Worm (Caenorhabditis elegans) whole organism, L3 larva: ENCODE measurements around the gene ipla-1.
A peak's percentile ranks its signal among the peaks of the same experiment; 100 is the strongest.

Experiments
- aly-2 ChIP-seq: fragments of 150-350 bp; optimal IDR thresholded peaks from 2 replicates; lab custom pipeline; 2014; ENCODE audit warnings: missing biosample characterization, missing genetic modification characterization
- ama-1 ChIP-seq: fragments of 150-350 bp; optimal IDR thresholded peaks from 2 replicates; lab custom pipeline; 2018
- ceh-16 ChIP-seq: sonication (generic microtip); optimal IDR thresholded peaks from 2 replicates; lab custom pipeline; 2017; ENCODE audit warnings: missing biosample characterization, missing genetic modification characterization
- ceh-28 ChIP-seq: fragments of 150-350 bp; optimal IDR thresholded peaks from 2 replicates; lab custom pipeline; 2014; ENCODE audit warnings: missing biosample characterization, missing genetic modification reagents, missing genetic modification characterization
- ceh-82 ChIP-seq: fragments of 150-350 bp; optimal IDR thresholded peaks from 2 replicates; lab custom pipeline; 2014; ENCODE audit warnings: missing biosample characterization, missing genetic modification characterization
- ceh-9 ChIP-seq: sonication (generic microtip); optimal IDR thresholded peaks from 2 replicates; lab custom pipeline; 2018; ENCODE audit warnings: missing biosample characterization, missing genetic modification characterization
- daf-12 ChIP-seq: fragments of 150-350 bp; optimal IDR thresholded peaks from 2 replicates; lab custom pipeline; 2014; ENCODE audit warnings: missing biosample characterization, missing genetic modification reagents, missing genetic modification characterization
- egl-27 ChIP-seq: sonication (generic microtip); optimal IDR thresholded peaks from 4 replicates; lab custom pipeline; 2017; ENCODE audit warnings: missing biosample characterization, missing genetic modification reagents, missing genetic modification characterization
- egl-5 ChIP-seq: fragments of 150-350 bp; optimal IDR thresholded peaks from 2 replicates; lab custom pipeline; 2017; ENCODE audit warnings: missing biosample characterization, missing genetic modification reagents, missing genetic modification characterization, inconsistent platforms
- elt-2 ChIP-seq: sonication (generic microtip); optimal IDR thresholded peaks from 2 replicates; lab custom pipeline; 2016; ENCODE audit warnings: missing genetic modification reagents, mild to moderate bottlenecking, missing genetic modification characterization, missing compliant biosample characterization
- fkh-10 ChIP-seq: sonication (generic microtip); optimal IDR thresholded peaks from 2 replicates; lab custom pipeline; 2017; ENCODE audit warnings: missing biosample characterization, missing genetic modification reagents, missing genetic modification characterization
- hmg-11 ChIP-seq: sonication (generic microtip); optimal IDR thresholded peaks from 2 replicates; lab custom pipeline; 2016; ENCODE audit warnings: missing genetic modification characterization, missing compliant biosample characterization
- lin-15B ChIP-seq: fragments of 150-350 bp; optimal IDR thresholded peaks from 2 replicates; lab custom pipeline; 2014; ENCODE audit warnings: missing biosample characterization, missing genetic modification characterization
- lin-39 ChIP-seq: fragments of 150-350 bp; optimal IDR thresholded peaks from 2 replicates; lab custom pipeline; 2018; ENCODE audit warnings: missing biosample characterization, missing genetic modification reagents, missing genetic modification characterization
- lsy-12 ChIP-seq: sonication (generic microtip); optimal IDR thresholded peaks from 2 replicates; lab custom pipeline; 2016; ENCODE audit warnings: mild to moderate bottlenecking, missing genetic modification characterization, missing compliant biosample characterization
- mdl-1 ChIP-seq: fragments of 150-350 bp; optimal IDR thresholded peaks from 2 replicates; lab custom pipeline; 2014; ENCODE audit warnings: missing biosample characterization, missing genetic modification characterization
- nfya-1 ChIP-seq: sonication (generic microtip); optimal IDR thresholded peaks from 2 replicates; lab custom pipeline; 2017; ENCODE audit warnings: missing genetic modification characterization, mild to moderate bottlenecking, missing compliant biosample characterization, antibody characterized with exemption, moderate library complexity; ENCODE audit not compliant: insufficient read depth
- nhr-11 ChIP-seq: fragments of 150-350 bp; optimal IDR thresholded peaks from 2 replicates; lab custom pipeline; 2014; ENCODE audit warnings: missing biosample characterization, missing genetic modification characterization
- nhr-12 ChIP-seq: fragments of 150-350 bp; optimal IDR thresholded peaks from 2 replicates; lab custom pipeline; 2014; ENCODE audit warnings: missing biosample characterization, missing genetic modification characterization
- nhr-23 ChIP-seq: fragments of 150-350 bp; optimal IDR thresholded peaks from 2 replicates; lab custom pipeline; 2014; ENCODE audit warnings: missing biosample characterization, missing genetic modification reagents, missing genetic modification characterization
- nhr-25 ChIP-seq: sonication (generic microtip); optimal IDR thresholded peaks from 2 replicates; lab custom pipeline; 2017; ENCODE audit warnings: missing biosample characterization, missing genetic modification characterization
- nhr-43 ChIP-seq: sonication (generic microtip); optimal IDR thresholded peaks from 2 replicates; lab custom pipeline; 2016; ENCODE audit warnings: mild to moderate bottlenecking, missing genetic modification characterization, missing compliant biosample characterization; ENCODE audit not compliant: poor library complexity, severe bottlenecking
- nhr-76 ChIP-seq: fragments of 150-350 bp; sonication (generic microtip); optimal IDR thresholded peaks from 5 replicates; lab custom pipeline; 2014; ENCODE audit warnings: missing biosample characterization, missing genetic modification characterization
- pha-4 ChIP-seq: fragments of 150-350 bp; optimal IDR thresholded peaks from 2 replicates; lab custom pipeline; 2014; ENCODE audit warnings: missing biosample characterization, missing genetic modification reagents, missing genetic modification characterization
- pqm-1 ChIP-seq: fragments of 150-350 bp; optimal IDR thresholded peaks from 2 replicates; lab custom pipeline; 2017; ENCODE audit warnings: missing biosample characterization, missing genetic modification characterization, inconsistent platforms
- sea-2 ChIP-seq: fragments of 150-350 bp; sonication (generic microtip); optimal IDR thresholded peaks from 4 replicates; lab custom pipeline; 2014; ENCODE audit warnings: missing biosample characterization, missing genetic modification reagents, missing genetic modification characterization
- skn-1 ChIP-seq: fragments of 150-350 bp; optimal IDR thresholded peaks from 2 replicates; lab custom pipeline; 2014; ENCODE audit warnings: missing biosample characterization, missing genetic modification characterization
- snpc-4 ChIP-seq: fragments of 150-350 bp; optimal IDR thresholded peaks from 2 replicates; lab custom pipeline; 2014; ENCODE audit warnings: missing biosample characterization, missing genetic modification characterization
- unc-39 ChIP-seq: sonication (generic microtip); optimal IDR thresholded peaks from 4 replicates; lab custom pipeline; 2017; ENCODE audit warnings: missing biosample characterization, missing genetic modification characterization
- unc-62 ChIP-seq: fragments of 150-350 bp; sonication (generic microtip); optimal IDR thresholded peaks from 4 replicates; lab custom pipeline; 2014; ENCODE audit warnings: missing biosample characterization, missing genetic modification reagents, missing genetic modification characterization
- ztf-4 ChIP-seq: fragments of 150-350 bp; optimal IDR thresholded peaks from 2 replicates; lab custom pipeline; 2014; ENCODE audit warnings: missing biosample characterization, missing genetic modification characterization

Gene ipla-1

ce11 chrII:4601256-4601655 lies at the start of gene ipla-1:
Gene ipla-1, minus strand, starts transcription at chrII:4601356.
- TF ChIP-seq elt-2, result no peak

- TF ChIP-seq aly-2 (tag; lab: Kevin White, UChicago), result no peak
- no peak for TF ChIP-seq egl-5
- no peak for TF ChIP-seq nhr-76 (tag; lab: Kevin White, UChicago)
- TF ChIP-seq pqm-1 (tag; lab: Kevin White, UChicago), result no peak
Measured at ce11 chrII:4650072-4650471, 48.9 kb upstream of the ipla-1 start.

- TF ChIP-seq pha-4 (tag; lab: Kevin White, UChicago), result peak; percentile 16
- no peak for TF ChIP-seq ceh-9
- TF ChIP-seq, all 47 proteins: peak for 1
Measured at ce11 chrII:4648785-4649184, 47.6 kb upstream of the ipla-1 start, which contains the start of gene lgc-27. Gene lgc-27, plus strand, starts transcription at chrII:4649085.

ce11 chrII:4640748-4641147 lies 39.6 kb upstream of the ipla-1 start:
- TF ChIP-seq nfya-1 (tag; lab: Kevin White, UChicago) (peak; percentile 22), daf-12 (tag; lab: Kevin White, UChicago) (no peak)

- TF ChIP-seq lsy-12 (tag; lab: Kevin White, UChicago) (no peak), pqm-1 (tag; lab: Kevin White, UChicago) (no peak), ceh-16 (no peak), nhr-23 (tag; lab: Kevin White, UChicago) (peak; percentile 66), nhr-43 (peak; percentile 7)
Measured at ce11 chrII:4638891-4639290, 37.7 kb upstream of the ipla-1 start.

- TF ChIP-seq unc-62 (GFP tag; lab: Kevin White, UChicago), result no peak
- no peak for TF ChIP-seq nhr-12 (tag; lab: Kevin White, UChicago)
- TF ChIP-seq mdl-1 (tag; lab: Kevin White, UChicago), result no peak
- no peak for TF ChIP-seq lsy-12 (tag; lab: Kevin White, UChicago)
- no peak for TF ChIP-seq nhr-11 (tag; lab: Kevin White, UChicago)
- no peak for TF ChIP-seq pha-4 (tag; lab: Kevin White, UChicago)
- no peak for TF ChIP-seq fkh-10 (GFP tag; lab: Kevin White, UChicago)
- TF ChIP-seq snpc-4 (tag; lab: Kevin White, UChicago), result no peak
Measured at ce11 chrII:4638241-4638640, 37.1 kb upstream of the ipla-1 start, which contains the start of gene che-10. Gene che-10, minus strand, starts transcription at chrII:4638341.

- no peak for TF ChIP-seq lin-39 (tag; lab: Kevin White, UChicago)
- no peak for TF ChIP-seq egl-27
- no peak for TF ChIP-seq lsy-12 (tag; lab: Kevin White, UChicago)
- no peak for TF ChIP-seq fkh-10 (GFP tag; lab: Kevin White, UChicago)
- TF ChIP-seq lin-15B (tag; lab: Kevin White, UChicago), result no peak
- no peak for TF ChIP-seq hmg-11 (tag; lab: Kevin White, UChicago)
- TF ChIP-seq ceh-9, result no peak
- no peak for TF ChIP-seq nhr-11 (tag; lab: Kevin White, UChicago)
- TF ChIP-seq nhr-12 (tag; lab: Kevin White, UChicago), result no peak
- TF ChIP-seq ztf-4 (tag; lab: Kevin White, UChicago), result no peak
- TF ChIP-seq sea-2 (GFP tag; lab: Kevin White, UChicago), result no peak
- TF ChIP-seq nhr-25 (tag; lab: Kevin White, UChicago), result no peak
- TF ChIP-seq unc-62 (GFP tag; lab: Kevin White, UChicago), result no peak
- no peak for TF ChIP-seq skn-1 (tag; lab: Kevin White, UChicago)
- no peak for TF ChIP-seq ceh-82 (tag; lab: Kevin White, UChicago)
- TF ChIP-seq ceh-28 (tag; lab: Kevin White, UChicago), result no peak
- no peak for TF ChIP-seq unc-39
- no peak for TF ChIP-seq ama-1
Measured at ce11 chrII:4631479-4631878, 30.3 kb upstream of the ipla-1 start.
